Worm (Caenorhabditis elegans) whole organism, L3 larva: Measurements from ENCODE around the gene byn-1.

Experiments used
- R02D3.7 ChIP-seq: fragments of 150-350 bp; optimal IDR thresholded peaks from 2 replicates; lab custom pipeline; 2014; ENCODE audit warnings: missing biosample characterization, missing genetic modification characterization
- ZK546.5 ChIP-seq: sonication (generic microtip); optimal IDR thresholded peaks from 2 replicates; lab custom pipeline; 2017; ENCODE audit warnings: missing biosample characterization, missing genetic modification characterization
- ama-1 ChIP-seq: fragments of 150-350 bp; optimal IDR thresholded peaks from 2 replicates; lab custom pipeline; 2018
- egl-27 ChIP-seq: sonication (generic microtip); optimal IDR thresholded peaks from 4 replicates; lab custom pipeline; 2017; ENCODE audit warnings: missing biosample characterization, missing genetic modification reagents, missing genetic modification characterization
- lin-39 ChIP-seq: fragments of 150-350 bp; optimal IDR thresholded peaks from 2 replicates; lab custom pipeline; 2018; ENCODE audit warnings: missing biosample characterization, missing genetic modification reagents, missing genetic modification characterization
- mdl-1 ChIP-seq: fragments of 150-350 bp; optimal IDR thresholded peaks from 2 replicates; lab custom pipeline; 2014; ENCODE audit warnings: missing biosample characterization, missing genetic modification characterization
- mml-1 ChIP-seq: fragments of 150-350 bp; sonication (generic microtip); optimal IDR thresholded peaks from 3 replicates; lab custom pipeline; 2014; ENCODE audit warnings: missing biosample characterization, missing genetic modification characterization
- nfya-1 ChIP-seq: sonication (generic microtip); optimal IDR thresholded peaks from 2 replicates; lab custom pipeline; 2017; ENCODE audit warnings: missing genetic modification characterization, mild to moderate bottlenecking, missing compliant biosample characterization, antibody characterized with exemption, moderate library complexity; ENCODE audit not compliant: insufficient read depth
- nhr-12 ChIP-seq: fragments of 150-350 bp; optimal IDR thresholded peaks from 2 replicates; lab custom pipeline; 2014; ENCODE audit warnings: missing biosample characterization, missing genetic modification characterization
- nhr-23 ChIP-seq: fragments of 150-350 bp; optimal IDR thresholded peaks from 2 replicates; lab custom pipeline; 2014; ENCODE audit warnings: missing biosample characterization, missing genetic modification reagents, missing genetic modification characterization
- nhr-237 ChIP-seq: fragments of 150-350 bp; optimal IDR thresholded peaks from 2 replicates; lab custom pipeline; 2014; ENCODE audit warnings: missing biosample characterization, missing genetic modification characterization
- skn-1 ChIP-seq: fragments of 150-350 bp; optimal IDR thresholded peaks from 2 replicates; lab custom pipeline; 2014; ENCODE audit warnings: missing biosample characterization, missing genetic modification characterization
- snpc-4 ChIP-seq: fragments of 150-350 bp; optimal IDR thresholded peaks from 2 replicates; lab custom pipeline; 2014; ENCODE audit warnings: missing biosample characterization, missing genetic modification characterization
- ztf-11 ChIP-seq: fragments of 150-350 bp; optimal IDR thresholded peaks from 2 replicates; lab custom pipeline; 2014; ENCODE audit warnings: missing biosample characterization, missing genetic modification characterization

- TF ChIP-seq nhr-237 (tag; lab: Kevin White, UChicago) (no peak), mdl-1 (tag; lab: Kevin White, UChicago) (no peak), ama-1 (lab: Kevin White, UChicago) (no peak), snpc-4 (tag; lab: Kevin White, UChicago) (no peak), ztf-11 (no peak), lin-39 (tag; lab: Kevin White, UChicago) (no peak), R02D3.7 (tag; lab: Kevin White, UChicago) (no peak), nfya-1 (tag; lab: Kevin White, UChicago) (peak; percentile 21), egl-27 (tag; lab: Kevin White, UChicago) (no peak), skn-1 (tag; lab: Kevin White, UChicago) (no peak), nhr-23 (no peak), ZK546.5 (tag; lab: Kevin White, UChicago) (no peak), nhr-12 (no peak), mml-1 (tag; lab: Kevin White, UChicago) (no peak)
Observed at ce11 chrIII:6961937-6962504, 30.2 kb downstream of the byn-1 start, which contains the start of the genes rpn-6.1 and F57B9.1.
